Fruit fly (Drosophila melanogaster): Measurements from ENCODE around the gene emei.
A peak's percentile ranks its signal among the peaks of the same experiment; 100 is the strongest.

The emei gene

DNA sequence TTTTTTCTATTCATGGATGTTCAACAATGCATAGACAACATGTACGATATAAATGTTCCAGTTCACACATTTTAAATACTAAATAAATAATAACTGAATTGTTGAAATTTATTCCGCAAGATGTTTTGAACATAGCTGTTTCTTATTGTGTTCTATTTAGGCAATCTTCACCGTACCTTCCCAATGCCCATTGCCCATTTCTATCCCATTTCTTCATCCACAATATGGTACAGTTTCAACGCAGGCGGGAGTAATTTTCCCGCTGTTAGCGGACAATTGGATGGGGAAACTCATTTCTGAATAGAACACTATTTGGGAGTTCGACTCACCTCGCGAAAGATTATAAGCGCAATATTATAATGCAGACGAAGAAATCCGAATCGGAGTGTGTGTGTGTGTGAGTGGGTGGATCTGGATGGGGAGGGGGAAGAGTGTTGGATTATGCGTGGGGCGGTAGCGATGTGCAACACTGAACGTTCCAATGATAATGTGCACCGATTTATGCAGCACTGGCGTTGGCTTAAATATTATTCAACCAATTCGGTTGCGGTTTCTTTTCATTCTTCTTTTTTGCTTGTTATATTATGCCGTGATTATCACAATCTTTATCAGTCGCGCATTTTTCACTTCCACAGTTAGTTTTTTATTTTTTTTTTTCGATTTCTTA is 17.4 kb upstream of the emei start (continued):
- TF ChIP-seq bcd (GFP tag; optimal IDR thresholded peaks at IDR 0.05) (peak; percentile 43), CG3995 (GFP tag; optimal IDR thresholded peaks at IDR 0.05) (peak; percentile 28), Mes4 (GFP tag; optimal IDR thresholded peaks at IDR 0.05) (peak; percentile 57), shn (GFP tag; optimal IDR thresholded peaks at IDR 0.05) (peak; percentile 51), CG18764 (GFP tag; optimal IDR thresholded peaks at IDR 0.05) (peak; percentile 52), Ets97D (GFP tag; optimal IDR thresholded peaks at IDR 0.05) (peak; percentile 63), pum (GFP tag; optimal IDR thresholded peaks at IDR 0.05) (peak; percentile 61), maf-S (GFP tag; optimal IDR thresholded peaks at IDR 0.05) (peak; percentile 64), h (optimal IDR thresholded peaks at IDR 0.05) (no peak), CG10267 (tag; optimal IDR thresholded peaks at IDR 0.05) (peak; percentile 94), CG14014 (GFP tag; IDR thresholded peaks at IDR 0.05) (0 out of 2 replicates have a peak, but pooled peaks have one; percentile 8), CG10654 (GFP tag; optimal IDR thresholded peaks at IDR 0.05) (peak; percentile 37), Pdp1 (GFP tag; optimal IDR thresholded peaks at IDR 0.05) (peak; percentile 37 to 98), Bgb (GFP tag; IDR thresholded peaks at IDR 0.05; ENCODE audit: partially characterized antibody) (no peak), CG13123 (GFP tag; optimal IDR thresholded peaks at IDR 0.05) (peak; percentile 17), CG3065 (GFP tag; optimal IDR thresholded peaks at IDR 0.05) (peak; percentile 34), sens (GFP tag) (peak; percentile 6), Vsx1 (GFP tag; optimal IDR thresholded peaks at IDR 0.05) (peak; percentile 47), Dip3 (GFP tag; optimal IDR thresholded peaks at IDR 0.05) (peak; percentile 48), CG17328 (GFP tag; IDR thresholded peaks at IDR 0.05) (peak; percentile 42; the same call in 1 of the 2 replicates), CG6791 (GFP tag; IDR thresholded peaks at IDR 0.05; ENCODE audit: partially characterized antibody) (peak; percentile 37; the same call in 1 of the 3 replicates), CG3281 (GFP tag; optimal IDR thresholded peaks at IDR 0.05) (peak; percentile 35), gem (tag; optimal IDR thresholded peaks at IDR 0.05) (peak; percentile 10), ash1 (GFP tag; optimal IDR thresholded peaks at IDR 0.05) (peak; percentile 55), CG17912 (GFP tag; optimal IDR thresholded peaks at IDR 0.05) (peak; percentile 4), Nf-YB (GFP tag; optimal IDR thresholded peaks at IDR 0.05) (peak; percentile 3), dmrt11E (tag; optimal IDR thresholded peaks at IDR 0.05) (peak; percentile 31), CG18599 (GFP tag; optimal IDR thresholded peaks at IDR 0.05) (peak; percentile 47), lov (optimal IDR thresholded peaks at IDR 0.05) (no peak), lov (GFP tag; IDR thresholded peaks at IDR 0.05) (0 out of 3 replicates have a peak, but pooled peaks have one; percentile 5), ind (GFP tag; optimal IDR thresholded peaks at IDR 0.05) (peak; percentile 44), cato (GFP tag; optimal IDR thresholded peaks at IDR 0.05; ENCODE audit: borderline replicate concordance) (no peak), Abd-B (GFP tag; optimal IDR thresholded peaks at IDR 0.05) (peak; percentile 28), Sry-δ (GFP tag; optimal IDR thresholded peaks at IDR 0.05) (peak; percentile 53), Scr (GFP tag; IDR thresholded peaks at IDR 0.05; ENCODE audit: partially characterized antibody) (peak; percentile 45; the same call in 1 of the 2 replicates), Sin3A (optimal IDR thresholded peaks at IDR 0.05) (no peak), Med (GFP tag) (peak; percentile 92), CG11398 (GFP tag; optimal IDR thresholded peaks at IDR 0.05) (no peak), gsb (GFP tag; IDR thresholded peaks at IDR 0.05) (no peak), CG14441 (GFP tag; IDR thresholded peaks at IDR 0.05) (peak; percentile 7; the same call in 1 of the 2 replicates), pita (GFP tag; optimal IDR thresholded peaks at IDR 0.05) (no peak), CG14860 (GFP tag; IDR thresholded peaks at IDR 0.05; ENCODE audit: partially characterized antibody) (no peak), unpg (GFP tag; optimal IDR thresholded peaks at IDR 0.05) (peak; percentile 35), CG15696 (tag; optimal IDR thresholded peaks at IDR 0.05) (no peak), kay (GFP tag; optimal IDR thresholded peaks at IDR 0.05) (peak; percentile 43), CG4820 (GFP tag; optimal IDR thresholded peaks at IDR 0.05) (peak; percentile 39), ap (GFP tag; IDR thresholded peaks at IDR 0.05) (no peak), ems (GFP tag; optimal IDR thresholded peaks at IDR 0.05) (peak; percentile 41), CG14667 (GFP tag; IDR thresholded peaks at IDR 0.05) (no peak), al (GFP tag; IDR thresholded peaks at IDR 0.05) (no peak)
